Fruit fly (Drosophila melanogaster) whole organism, embryonic: Measurements from ENCODE around the gene CG4660.
A peak's percentile ranks its signal among the peaks of the same experiment; 100 is the strongest.

Experiments
- ATbp ChIP-seq: fragments of 200-800 bp; sonication (Bioruptor generic); optimal IDR thresholded peaks from 2 replicates; lab custom pipeline; 2017; ENCODE audit warnings: missing biosample characterization, mild to moderate bottlenecking, missing genetic modification characterization, missing genetic modification reagents
- Asciz ChIP-seq: fragments of 200-800 bp; sonication (Bioruptor generic); optimal IDR thresholded peaks from 2 replicates; lab custom pipeline; 2017; ENCODE audit warnings: missing biosample characterization, mild to moderate bottlenecking, missing genetic modification characterization, missing genetic modification reagents
- Awh ChIP-seq: fragments of 200-800 bp; sonication (Bioruptor generic); IDR thresholded peaks from 2 replicates; pipeline ENCODE4, ENCODE4 v1.3.6; 2022; ENCODE audit warnings: missing biosample characterization, missing genetic modification characterization
- Bgb ChIP-seq: fragments of 200-800 bp; sonication (Bioruptor generic); IDR thresholded peaks from 2 replicates; pipeline ENCODE4 v1.3.6; 2022; ENCODE audit warnings: missing biosample characterization, missing genetic modification characterization; ENCODE audit not compliant: partially characterized antibody
- CG11093 ChIP-seq: fragments of 200-800 bp; sonication (Bioruptor generic); IDR thresholded peaks from 3 replicates; pipeline ENCODE4 v1.3.6; 2022; ENCODE audit warnings: missing biosample characterization, missing genetic modification characterization
- CG12769 ChIP-seq: fragments of 200-800 bp; sonication (Bioruptor generic); optimal IDR thresholded peaks from 2 replicates; lab custom pipeline; 2019; ENCODE audit warnings: missing biosample characterization, mild to moderate bottlenecking, missing genetic modification characterization, moderate library complexity
- CG14667 ChIP-seq: fragments of 200-800 bp; sonication (Bioruptor generic); IDR thresholded peaks from 2 replicates; pipeline ENCODE4 v1.3.6; 2022; ENCODE audit warnings: missing biosample characterization, missing genetic modification characterization
- CG14710 ChIP-seq: fragments of 200-800 bp; sonication (Bioruptor generic); optimal IDR thresholded peaks from 3 replicates; lab custom pipeline; 2019; ENCODE audit warnings: missing biosample characterization, mild to moderate bottlenecking, missing genetic modification characterization, moderate library complexity
- CG16813 ChIP-seq: fragments of 200-800 bp; sonication (Bioruptor generic); IDR thresholded peaks from 3 replicates; pipeline ENCODE4 v1.3.6; 2022; ENCODE audit warnings: missing biosample characterization, missing genetic modification characterization; ENCODE audit not compliant: partially characterized antibody
- CG18599 ChIP-seq: fragments of 200-800 bp; sonication (Bioruptor generic); optimal IDR thresholded peaks from 3 replicates; lab custom pipeline; 2017; ENCODE audit warnings: missing biosample characterization, missing genetic modification characterization, mild to moderate bottlenecking, moderate library complexity, missing genetic modification reagents
- CG18619 ChIP-seq: fragments of 200-800 bp; sonication (Bioruptor generic); optimal IDR thresholded peaks from 3 replicates; lab custom pipeline; 2017; ENCODE audit warnings: missing biosample characterization, mild to moderate bottlenecking, missing genetic modification characterization
- CG2116 ChIP-seq: fragments of 200-800 bp; sonication (Bioruptor generic); optimal IDR thresholded peaks from 3 replicates; lab custom pipeline; 2018; ENCODE audit warnings: missing biosample characterization, mild to moderate bottlenecking, missing genetic modification characterization
- CG2678 ChIP-seq: fragments of 200-800 bp; sonication (Bioruptor generic); optimal IDR thresholded peaks from 3 replicates; lab custom pipeline; 2019; ENCODE audit warnings: missing biosample characterization, mild to moderate bottlenecking, missing genetic modification characterization, moderate library complexity
- CG34422 ChIP-seq: fragments of 200-800 bp; sonication (Bioruptor generic); IDR thresholded peaks from 3 replicates; pipeline ENCODE4 v1.3.6; 2022; ENCODE audit warnings: missing biosample characterization, missing genetic modification characterization
- CG4282 ChIP-seq: fragments of 200-800 bp; sonication (Bioruptor generic); optimal IDR thresholded peaks from 2 replicates; lab custom pipeline; 2016; ENCODE audit warnings: missing biosample characterization, missing genetic modification characterization
- CG4424 ChIP-seq: fragments of 200-800 bp; sonication (Bioruptor generic); optimal IDR thresholded peaks from 3 replicates; lab custom pipeline; 2016; ENCODE audit warnings: missing biosample characterization, missing genetic modification characterization
- CG6175 ChIP-seq: fragments of 200-800 bp; sonication (Bioruptor generic); IDR thresholded peaks from 3 replicates; pipeline ENCODE4 v1.3.6; 2022; ENCODE audit warnings: missing biosample characterization, missing genetic modification characterization
- CG6854 ChIP-seq: fragments of 200-800 bp; sonication (Bioruptor generic); optimal IDR thresholded peaks from 3 replicates; lab custom pipeline; 2017; ENCODE audit warnings: missing biosample characterization, mild to moderate bottlenecking, missing genetic modification characterization
- CG7745 ChIP-seq: fragments of 200-800 bp; sonication (Bioruptor generic); optimal IDR thresholded peaks from 2 replicates; lab custom pipeline; 2018; ENCODE audit warnings: missing biosample characterization, mild to moderate bottlenecking, missing genetic modification characterization, moderate library complexity
- CG8765 ChIP-seq: fragments of 200-800 bp; sonication (Bioruptor generic); IDR thresholded peaks from 2 replicates; pipeline ENCODE4 v1.3.6; 2022; ENCODE audit warnings: missing biosample characterization, missing genetic modification characterization
- CG9609 ChIP-seq: fragments of 200-800 bp; sonication (Bioruptor generic); optimal IDR thresholded peaks from 3 replicates; lab custom pipeline; 2016; ENCODE audit warnings: missing biosample characterization, missing genetic modification characterization
- CHES-1-like ChIP-seq: fragments of 200-800 bp; sonication (Bioruptor generic); optimal IDR thresholded peaks from 2 replicates; lab custom pipeline; 2016; ENCODE audit warnings: missing biosample characterization, missing genetic modification characterization
- Elba2 ChIP-seq: fragments of 200-800 bp; sonication (Bioruptor generic); optimal IDR thresholded peaks from 3 replicates; lab custom pipeline; 2016; ENCODE audit warnings: missing biosample characterization, missing genetic modification characterization
- Ets65A ChIP-seq: fragments of 200-800 bp; sonication (Bioruptor generic); peaks from one replicate; lab custom pipeline; 2016; ENCODE audit warnings: missing biosample characterization, missing genetic modification characterization
- H15 ChIP-seq: fragments of 200-800 bp; sonication (Bioruptor generic); IDR thresholded peaks from 3 replicates; pipeline ENCODE4 v1.3.6; 2022; ENCODE audit warnings: missing biosample characterization, missing genetic modification characterization
- Hey ChIP-seq: fragments of 200-800 bp; sonication (Bioruptor generic); optimal IDR thresholded peaks from 3 replicates; lab custom pipeline; 2018; ENCODE audit warnings: missing biosample characterization, mild to moderate bottlenecking, missing genetic modification characterization
- Lhr ChIP-seq: fragments of 200-800 bp; sonication (Bioruptor generic); optimal IDR thresholded peaks from 3 replicates; lab custom pipeline; 2017; ENCODE audit warnings: mild to moderate bottlenecking, missing biosample characterization, missing genetic modification reagents, missing genetic modification characterization
- MBD-R2 ChIP-seq: fragments of 200-800 bp; sonication (Bioruptor generic); IDR thresholded peaks from 2 replicates; pipeline ENCODE4 v1.3.6; 2022; ENCODE audit warnings: missing biosample characterization, missing genetic modification characterization
- Tbp ChIP-seq: fragments of >200 bp; optimal IDR thresholded peaks from 2 replicates; lab custom pipeline; 2018; ENCODE audit warnings: missing biosample characterization, missing genetic modification characterization
- cas ChIP-seq: fragments of 200-800 bp; sonication (Bioruptor generic); IDR thresholded peaks from 2 replicates; pipeline ENCODE4 v1.3.6; 2022; ENCODE audit warnings: missing biosample characterization, missing genetic modification characterization
- chn ChIP-seq: fragments of 200-800 bp; sonication (Bioruptor generic); optimal IDR thresholded peaks from 2 replicates; lab custom pipeline; 2016; ENCODE audit warnings: missing biosample characterization, missing genetic modification characterization
- crc ChIP-seq: fragments of 200-800 bp; sonication (Bioruptor generic); optimal IDR thresholded peaks from 2 replicates; lab custom pipeline; 2016; ENCODE audit warnings: missing biosample characterization, missing genetic modification characterization
- danr ChIP-seq: fragments of 200-800 bp; sonication (Bioruptor generic); IDR thresholded peaks from 2 replicates; pipeline ENCODE4 v1.3.6; 2022; ENCODE audit warnings: missing biosample characterization, missing genetic modification characterization
- dm ChIP-seq: fragments of 200-800 bp; sonication (Bioruptor generic); optimal IDR thresholded peaks from 3 replicates; lab custom pipeline; 2016; ENCODE audit warnings: missing biosample characterization, missing genetic modification characterization
- dysf ChIP-seq: fragments of 200-800 bp; sonication (Bioruptor generic); IDR thresholded peaks from 3 replicates; pipeline ENCODE4 v1.3.6; 2022; ENCODE audit warnings: missing biosample characterization, missing genetic modification characterization
- ems ChIP-seq: fragments of 200-800 bp; sonication (Bioruptor generic); optimal IDR thresholded peaks from 3 replicates; lab custom pipeline; 2016; ENCODE audit warnings: missing biosample characterization, missing genetic modification characterization
- en ChIP-seq: fragments of 200-800 bp; sonication (Bioruptor generic); optimal IDR thresholded peaks from 2 replicates; lab custom pipeline; 2016; ENCODE audit warnings: missing biosample characterization, missing genetic modification characterization
- ewg ChIP-seq: fragments of 200-800 bp; sonication (Bioruptor generic); optimal IDR thresholded peaks from 3 replicates; lab custom pipeline; 2017; ENCODE audit warnings: mild to moderate bottlenecking, missing biosample characterization, missing genetic modification reagents, missing genetic modification characterization
- grau ChIP-seq: fragments of 200-800 bp; optimal IDR thresholded peaks from 3 replicates; lab custom pipeline; 2019; ENCODE audit warnings: missing biosample characterization, mild to moderate bottlenecking, missing genetic modification characterization, moderate library complexity
- gsb-n ChIP-seq: fragments of 200-800 bp; sonication (Bioruptor generic); optimal IDR thresholded peaks from 3 replicates; lab custom pipeline; 2018; ENCODE audit warnings: missing biosample characterization, mild to moderate bottlenecking, missing genetic modification characterization
- hb ChIP-seq: fragments of 200-800 bp; sonication (Bioruptor generic); IDR thresholded peaks from 3 replicates; pipeline ENCODE4 v1.3.6; 2022; ENCODE audit warnings: missing biosample characterization, missing genetic modification characterization; ENCODE audit not compliant: partially characterized antibody
- hbn ChIP-seq: fragments of 200-800 bp; sonication (Bioruptor generic); IDR thresholded peaks from 2 replicates; pipeline ENCODE4 v1.3.6; 2022; ENCODE audit warnings: missing biosample characterization, missing genetic modification characterization; ENCODE audit not compliant: partially characterized antibody
- ken ChIP-seq: fragments of 200-800 bp; sonication (Bioruptor generic); IDR thresholded peaks from 3 replicates; pipeline ENCODE4 v1.3.6; 2022; ENCODE audit warnings: missing biosample characterization, missing genetic modification characterization
- oc ChIP-seq: fragments of 200-800 bp; sonication (Bioruptor generic); optimal IDR thresholded peaks from 2 replicates; lab custom pipeline; 2018; ENCODE audit warnings: missing biosample characterization, mild to moderate bottlenecking, missing genetic modification characterization, moderate library complexity
- ranshi ChIP-seq: fragments of 200-800 bp; sonication (Bioruptor generic); IDR thresholded peaks from 2 replicates; pipeline ENCODE4 v1.3.6; 2022; ENCODE audit warnings: missing biosample characterization, missing genetic modification characterization
- sens ChIP-seq: fragments of 200-800 bp; sonication (Bioruptor generic); peaks from one replicate; lab custom pipeline; 2016; ENCODE audit warnings: missing biosample characterization, missing genetic modification characterization
- shn ChIP-seq: fragments of 200-800 bp; sonication (Bioruptor generic); optimal IDR thresholded peaks from 3 replicates; lab custom pipeline; 2016; ENCODE audit warnings: missing biosample characterization, missing genetic modification characterization
- toy ChIP-seq: fragments of 200-800 bp; sonication (Bioruptor generic); IDR thresholded peaks from 2 replicates; pipeline ENCODE4 v1.3.6; 2022; ENCODE audit warnings: missing biosample characterization, missing genetic modification characterization
- ttk ChIP-seq: fragments of 200-800 bp; sonication (Bioruptor generic); IDR thresholded peaks from 2 replicates; pipeline ENCODE4 v2.1.2; 2022; ENCODE audit warnings: missing biosample characterization, missing genetic modification characterization
- unc-4 ChIP-seq: fragments of 200-800 bp; sonication (Bioruptor generic); IDR thresholded peaks from 2 replicates; pipeline ENCODE4 v1.3.6; 2022; ENCODE audit warnings: missing biosample characterization, missing genetic modification characterization; ENCODE audit not compliant: partially characterized antibody
- zf30C ChIP-seq: fragments of 200-800 bp; sonication (Bioruptor generic); optimal IDR thresholded peaks from 3 replicates; lab custom pipeline; 2018; ENCODE audit warnings: missing biosample characterization, mild to moderate bottlenecking, missing genetic modification characterization

CG4660 gene

dm6 chrX:6097578-6097977 lies 16.4 kb upstream of the CG4660 start (continued):
- TF ChIP-seq CG2678 (tag; lab: Kevin White, UChicago) (peak; percentile 81), crc (GFP tag; lab: Kevin White, UChicago) (peak; percentile 42), CG16813 (0 out of 3 replicates have a peak, but pooled peaks have one; percentile 14), ken (GFP tag; lab: Robert Waterston, UW) (peak; percentile 89), en (GFP tag; lab: Kevin White, UChicago) (peak; percentile 60), MBD-R2 (GFP tag; lab: Robert Waterston, UW) (peak; percentile 65), ewg (GFP tag; lab: Kevin White, UChicago) (peak; percentile 72), hbn (GFP tag; lab: Robert Waterston, UW) (no peak), CG11093 (peak; percentile 79; the same call in 2 of the 3 replicates), toy (GFP tag; lab: Robert Waterston, UW) (peak; percentile 44; the same call in 1 of the 2 replicates), Asciz (peak; percentile 69), CG14667 (GFP tag; lab: Robert Waterston, UW) (peak; percentile 84), Ets65A (GFP tag; lab: Kevin White, UChicago) (peak; percentile 98), hb (GFP tag; lab: Robert Waterston, UW) (no peak), ems (GFP tag; lab: Kevin White, UChicago) (peak; percentile 73), Lhr (GFP tag; lab: Kevin White, UChicago) (peak; percentile 26), zf30C (no peak), CG18599 (GFP tag; lab: Kevin White, UChicago) (peak; percentile 91), CG4282 (GFP tag; lab: Kevin White, UChicago) (peak; percentile 5), Hey (tag; lab: Kevin White, UChicago) (no peak), unc-4 (no peak), chn (GFP tag; lab: Kevin White, UChicago) (peak; percentile 67), CG34422 (GFP tag; lab: Robert Waterston, UW) (peak; percentile 92), ttk (GFP tag; lab: Robert Waterston, UW) (peak; percentile 93), oc (peak; percentile 75), CG9609 (GFP tag; lab: Kevin White, UChicago) (peak; percentile 79), gsb-n (tag; lab: Kevin White, UChicago) (peak; percentile 56), grau (tag; lab: Kevin White, UChicago) (peak; percentile 73), CG18619 (GFP tag; lab: Kevin White, UChicago) (peak; percentile 66), shn (GFP tag; lab: Kevin White, UChicago) (peak; percentile 70), Elba2 (GFP tag; lab: Kevin White, UChicago) (no peak), danr (GFP tag; lab: Robert Waterston, UW) (peak; percentile 80), ATbp (GFP tag; lab: Kevin White, UChicago) (peak; percentile 87), CG7745 (tag; lab: Kevin White, UChicago) (no peak), sens (peak; percentile 97), CG14710 (tag; lab: Kevin White, UChicago) (peak; percentile 44), CHES-1-like (GFP tag; lab: Kevin White, UChicago) (peak; percentile 62), ranshi (GFP tag; lab: Robert Waterston, UW) (peak; percentile 87), Tbp (GFP tag; lab: Kevin White, UChicago) (no peak), CG6175 (GFP tag; lab: Robert Waterston, UW) (peak; percentile 72; the same call in 2 of the 3 replicates), dysf (GFP tag; lab: Robert Waterston, UW) (peak; percentile 93), CG2116 (GFP tag; lab: Kevin White, UChicago) (no peak), Awh (GFP tag; lab: Robert Waterston, UW) (peak; percentile 87), H15 (GFP tag; lab: Robert Waterston, UW) (peak; percentile 86), Bgb (GFP tag; lab: Robert Waterston, UW) (peak; percentile 44; the same call in 1 of the 2 replicates), CG12769 (peak; percentile 86), cas (no peak), CG4424 (GFP tag; lab: Kevin White, UChicago) (peak; percentile 83), CG6854 (GFP tag; lab: Kevin White, UChicago) (peak; percentile 29), CG8765 (GFP tag; lab: Robert Waterston, UW) (peak; percentile 78), dm (GFP tag; lab: Kevin White, UChicago) (peak; percentile 46)
